Worm (Caenorhabditis elegans): ENCODE data around the gene sre-7.

The sre-7 gene

ce11 chrV:14246761-14247160 is 2.8 kb downstream of the sre-7 start, which contains the start of gene K02E11.3:
K02E11.3 (minus strand) TSS chrV:14246861.
- TF ChIP-seq tbx-37 (GFP tag; conservative IDR thresholded peaks at IDR 0.05) (no peak), hmg-4 (GFP tag; optimal IDR thresholded peaks at IDR 0.05) (no peak), pes-1 (GFP tag; IDR thresholded peaks at IDR 0.05) (no peak), ets-7 (tag; optimal IDR thresholded peaks at IDR 0.05) (no peak), scrt-1 (GFP tag; IDR thresholded peaks at IDR 0.05) (no peak), sea-1 (GFP tag; conservative IDR thresholded peaks at IDR 0.05) (no peak), flt-1 (GFP tag; IDR thresholded peaks at IDR 0.05) (no peak), hmbx-1 (tag; optimal IDR thresholded peaks at IDR 0.05) (no peak), ceh-13 (GFP tag; optimal IDR thresholded peaks at IDR 0.05) (no peak), hnd-1 (tag; optimal IDR thresholded peaks at IDR 0.05) (no peak), ceh-36 (tag; optimal IDR thresholded peaks at IDR 0.05) (no peak), aly-1 (tag; optimal IDR thresholded peaks at IDR 0.05) (no peak), ama-1 (optimal IDR thresholded peaks at IDR 0.05) (no peak), F13C5.2 (tag; optimal IDR thresholded peaks at IDR 0.05) (no peak), tra-4 (tag; optimal IDR thresholded peaks at IDR 0.05) (no peak)

- TF ChIP-seq tbx-37 (GFP tag; conservative IDR thresholded peaks at IDR 0.05): no peak
Measured at ce11 chrV:14248025-14248424, 4.0 kb downstream of the sre-7 start, which contains the start of gene K02E11.4. K02E11.4 (minus strand) TSS chrV:14248125.

ce11 chrV:14248654-14249053 is 4.7 kb downstream of the sre-7 start, which contains the start of gene K02E11.6:
K02E11.6 (plus strand) TSS chrV:14248802.
- no peak for TF ChIP-seq tra-4 (tag; optimal IDR thresholded peaks at IDR 0.05)
- TF ChIP-seq hmbx-1 (tag; optimal IDR thresholded peaks at IDR 0.05): no peak
- no peak for TF ChIP-seq tbx-11 (GFP tag; IDR thresholded peaks at IDR 0.05)
- TF ChIP-seq sea-1 (GFP tag; conservative IDR thresholded peaks at IDR 0.05): no peak
- TF ChIP-seq ceh-13 (GFP tag; optimal IDR thresholded peaks at IDR 0.05): no peak
- no peak for TF ChIP-seq flt-1 (GFP tag; IDR thresholded peaks at IDR 0.05)
- no peak for TF ChIP-seq hnd-1 (tag; optimal IDR thresholded peaks at IDR 0.05)
- TF ChIP-seq scrt-1 (GFP tag; IDR thresholded peaks at IDR 0.05): no peak
- TF ChIP-seq aly-1 (tag; optimal IDR thresholded peaks at IDR 0.05): no peak
- TF ChIP-seq F13C5.2 (tag; optimal IDR thresholded peaks at IDR 0.05): no peak
- TF ChIP-seq B0310.2 (tag; optimal IDR thresholded peaks at IDR 0.05): no peak
- TF ChIP-seq ets-7 (tag; optimal IDR thresholded peaks at IDR 0.05): no peak
- no peak for TF ChIP-seq tbx-37 (GFP tag; conservative IDR thresholded peaks at IDR 0.05)
- TF ChIP-seq hmg-4 (GFP tag; optimal IDR thresholded peaks at IDR 0.05): no peak
- no peak for TF ChIP-seq ama-1 (optimal IDR thresholded peaks at IDR 0.05)

ce11 chrV:14252025-14252424 is 8.0 kb downstream of the sre-7 start, which contains the start of gene K02E11.5:
K02E11.5 (plus strand) TSS chrV:14252325.
- TF ChIP-seq hmg-4 (GFP tag; optimal IDR thresholded peaks at IDR 0.05) (no peak), scrt-1 (GFP tag; IDR thresholded peaks at IDR 0.05) (no peak)

- TF ChIP-seq ets-7 (tag; optimal IDR thresholded peaks at IDR 0.05): no peak
- no peak for TF ChIP-seq scrt-1 (GFP tag; IDR thresholded peaks at IDR 0.05)
- no peak for TF ChIP-seq ceh-13 (GFP tag; optimal IDR thresholded peaks at IDR 0.05)
- no peak for TF ChIP-seq hmg-4 (GFP tag; optimal IDR thresholded peaks at IDR 0.05)
- no peak for TF ChIP-seq hnd-1 (tag; optimal IDR thresholded peaks at IDR 0.05)
- no peak for TF ChIP-seq tra-4 (tag; optimal IDR thresholded peaks at IDR 0.05)
- no peak for TF ChIP-seq B0310.2 (tag; optimal IDR thresholded peaks at IDR 0.05)
- TF ChIP-seq pes-1 (GFP tag; IDR thresholded peaks at IDR 0.05): no peak
- TF ChIP-seq tbx-37 (GFP tag; conservative IDR thresholded peaks at IDR 0.05): no peak
- no peak for TF ChIP-seq F13C5.2 (tag; optimal IDR thresholded peaks at IDR 0.05)
- no peak for TF ChIP-seq ceh-36 (tag; optimal IDR thresholded peaks at IDR 0.05)
Measured at ce11 chrV:14254221-14254620, 10.2 kb downstream of the sre-7 start, which contains the start of gene K02E11.7. K02E11.7 (minus strand) TSS chrV:14254321.

- TF ChIP-seq ceh-36 (tag; optimal IDR thresholded peaks at IDR 0.05): no peak
- no peak for TF ChIP-seq hnd-1 (tag; optimal IDR thresholded peaks at IDR 0.05)
- TF ChIP-seq hmbx-1 (tag; optimal IDR thresholded peaks at IDR 0.05): no peak
- TF ChIP-seq ama-1 (optimal IDR thresholded peaks at IDR 0.05): no peak
- no peak for TF ChIP-seq aly-1 (tag; optimal IDR thresholded peaks at IDR 0.05)
- TF ChIP-seq flt-1 (GFP tag; IDR thresholded peaks at IDR 0.05): no peak
- TF ChIP-seq ets-7 (tag; optimal IDR thresholded peaks at IDR 0.05): no peak
- TF ChIP-seq sea-1 (GFP tag; conservative IDR thresholded peaks at IDR 0.05): no peak
- TF ChIP-seq scrt-1 (GFP tag; IDR thresholded peaks at IDR 0.05): no peak
- no peak for TF ChIP-seq B0310.2 (tag; optimal IDR thresholded peaks at IDR 0.05)
- TF ChIP-seq tbx-11 (GFP tag; IDR thresholded peaks at IDR 0.05): no peak
- TF ChIP-seq tbx-37 (GFP tag; conservative IDR thresholded peaks at IDR 0.05): no peak
Measured at ce11 chrV:14256813-14257212, 12.8 kb downstream of the sre-7 start, which contains the start of gene sre-8. sre-8 (plus strand) TSS chrV:14257113.

- TF ChIP-seq pes-1 (GFP tag; IDR thresholded peaks at IDR 0.05) (no peak), tbx-11 (GFP tag; IDR thresholded peaks at IDR 0.05) (no peak), hnd-1 (tag; optimal IDR thresholded peaks at IDR 0.05) (no peak), ets-7 (tag; optimal IDR thresholded peaks at IDR 0.05) (no peak), tbx-37 (GFP tag; conservative IDR thresholded peaks at IDR 0.05) (no peak), F13C5.2 (tag; optimal IDR thresholded peaks at IDR 0.05) (no peak), hmbx-1 (tag; optimal IDR thresholded peaks at IDR 0.05) (no peak), ceh-36 (tag; optimal IDR thresholded peaks at IDR 0.05) (no peak), flt-1 (GFP tag; IDR thresholded peaks at IDR 0.05) (no peak), tra-4 (tag; optimal IDR thresholded peaks at IDR 0.05) (no peak), B0310.2 (tag; optimal IDR thresholded peaks at IDR 0.05) (no peak), ama-1 (optimal IDR thresholded peaks at IDR 0.05) (no peak), scrt-1 (GFP tag; IDR thresholded peaks at IDR 0.05) (no peak), hmg-4 (GFP tag; optimal IDR thresholded peaks at IDR 0.05) (no peak), aly-1 (tag; optimal IDR thresholded peaks at IDR 0.05) (no peak), sea-1 (GFP tag; conservative IDR thresholded peaks at IDR 0.05) (no peak), ceh-13 (GFP tag; optimal IDR thresholded peaks at IDR 0.05) (no peak)
Measured at ce11 chrV:14260831-14261230, 16.8 kb downstream of the sre-7 start, which contains the start of gene F40G12.2. F40G12.2 (minus strand) TSS chrV:14260931.

All from whole organism, early embryonic.